Worm (Caenorhabditis elegans) whole organism, L2 larva: ENCODE measurements around the gene sru-42.
"Not testable (repeated sequence)": the region's sequence is repeated elsewhere in the genome, so short reads cannot be mapped to it uniquely, and the experiment has no call there.

Experiments
- F13H6.1 ChIP-seq: sonication (generic microtip); optimal IDR thresholded peaks from 2 replicates; lab custom pipeline; 2016; ENCODE audit warnings: missing genetic modification characterization, missing compliant biosample characterization
- R02D3.7 ChIP-seq: fragments of 150-350 bp; optimal IDR thresholded peaks from 2 replicates; lab custom pipeline; 2014; ENCODE audit warnings: missing biosample characterization, missing genetic modification characterization
- ZK546.5 ChIP-seq: sonication (generic microtip); optimal IDR thresholded peaks from 2 replicates; lab custom pipeline; 2017; ENCODE audit warnings: missing biosample characterization, missing genetic modification characterization
- alr-1 ChIP-seq: fragments of 150-350 bp; optimal IDR thresholded peaks from 2 replicates; lab custom pipeline; 2014; ENCODE audit warnings: missing biosample characterization, missing genetic modification characterization
- aly-2 ChIP-seq: fragments of 150-350 bp; optimal IDR thresholded peaks from 2 replicates; lab custom pipeline; 2014; ENCODE audit warnings: missing biosample characterization, missing genetic modification characterization
- ama-1 ChIP-seq: fragments of 150-350 bp; optimal IDR thresholded peaks from 2 replicates; lab custom pipeline; 2018; ENCODE audit warnings: inconsistent platforms
- blmp-1 ChIP-seq: sonication (generic microtip); optimal IDR thresholded peaks from 2 replicates; lab custom pipeline; 2017; ENCODE audit warnings: missing genetic modification characterization, mild to moderate bottlenecking, missing compliant biosample characterization, antibody characterized with exemption, moderate library complexity; ENCODE audit not compliant: insufficient read depth
- ceh-16 ChIP-seq: fragments of 150-350 bp; optimal IDR thresholded peaks from 2 replicates; lab custom pipeline; 2014; ENCODE audit warnings: missing biosample characterization, missing genetic modification characterization
- ceh-82 ChIP-seq: fragments of 150-350 bp; optimal IDR thresholded peaks from 2 replicates; lab custom pipeline; 2014; ENCODE audit warnings: missing biosample characterization, missing genetic modification characterization
- crh-2 ChIP-seq: sonication (generic microtip); optimal IDR thresholded peaks from 2 replicates; lab custom pipeline; 2017; ENCODE audit warnings: missing biosample characterization, missing genetic modification characterization
- dmd-4 ChIP-seq: sonication (generic microtip); optimal IDR thresholded peaks from 2 replicates; lab custom pipeline; 2017; ENCODE audit warnings: missing biosample characterization, missing genetic modification characterization
- egl-27 ChIP-seq: sonication (generic microtip); optimal IDR thresholded peaks from 3 replicates; lab custom pipeline; 2017; ENCODE audit warnings: missing biosample characterization, missing genetic modification reagents, missing genetic modification characterization
- elt-1 ChIP-seq: fragments of 150-350 bp; optimal IDR thresholded peaks from 2 replicates; lab custom pipeline; 2014; ENCODE audit warnings: missing biosample characterization, missing genetic modification characterization
- gmeb-1 ChIP-seq: fragments of 150-350 bp; optimal IDR thresholded peaks from 2 replicates; lab custom pipeline; 2014; ENCODE audit warnings: missing biosample characterization, missing genetic modification characterization
- lin-11 ChIP-seq: fragments of 150-350 bp; sonication (generic microtip); optimal IDR thresholded peaks from 2 replicates; lab custom pipeline; 2014; ENCODE audit warnings: missing biosample characterization, missing genetic modification characterization, inconsistent platforms, mixed read lengths
- lin-39 ChIP-seq: fragments of 150-350 bp; optimal IDR thresholded peaks from 2 replicates; lab custom pipeline; 2014; ENCODE audit warnings: missing biosample characterization, missing genetic modification reagents, missing genetic modification characterization
- lsy-2 ChIP-seq, 2 experiments: fragments of 150-350 bp in 1 of 2; sonication (generic microtip) in 1 of 2; optimal IDR thresholded peaks; 2 replicates each; lab custom pipeline; 2014 to 2017; ENCODE audit warnings: missing biosample characterization in 2 of 2, missing genetic modification characterization in 2 of 2
- mab-5 ChIP-seq: fragments of 150-350 bp; optimal IDR thresholded peaks from 2 replicates; lab custom pipeline; 2014; ENCODE audit warnings: missing biosample characterization, missing genetic modification characterization
- nhr-10 ChIP-seq: sonication (generic microtip); optimal IDR thresholded peaks from 2 replicates; lab custom pipeline; 2017; ENCODE audit warnings: missing biosample characterization, missing genetic modification characterization
- nhr-12 ChIP-seq: fragments of 150-350 bp; optimal IDR thresholded peaks from 2 replicates; lab custom pipeline; 2014; ENCODE audit warnings: missing biosample characterization, missing genetic modification characterization
- nhr-129 ChIP-seq: fragments of 150-350 bp; optimal IDR thresholded peaks from 2 replicates; lab custom pipeline; 2014; ENCODE audit warnings: missing biosample characterization, missing genetic modification characterization
- nhr-21 ChIP-seq: fragments of 150-350 bp; optimal IDR thresholded peaks from 2 replicates; lab custom pipeline; 2014; ENCODE audit warnings: missing biosample characterization, missing genetic modification characterization
- nhr-23 ChIP-seq: fragments of 150-350 bp; optimal IDR thresholded peaks from 2 replicates; lab custom pipeline; 2014; ENCODE audit warnings: missing biosample characterization, missing genetic modification reagents, missing genetic modification characterization
- nhr-237 ChIP-seq: fragments of 150-350 bp; optimal IDR thresholded peaks from 2 replicates; lab custom pipeline; 2014; ENCODE audit warnings: missing biosample characterization, missing genetic modification characterization
- nhr-25 ChIP-seq: fragments of 150-350 bp; sonication (generic microtip); optimal IDR thresholded peaks from 3 replicates; lab custom pipeline; 2014; ENCODE audit warnings: missing biosample characterization, missing genetic modification characterization
- nhr-6 ChIP-seq: fragments of 150-350 bp; optimal IDR thresholded peaks from 2 replicates; lab custom pipeline; 2014; ENCODE audit warnings: missing biosample characterization, missing genetic modification characterization
- nhr-77 ChIP-seq: fragments of 150-350 bp; optimal IDR thresholded peaks from 2 replicates; lab custom pipeline; 2014; ENCODE audit warnings: missing biosample characterization, missing genetic modification characterization
- peb-1 ChIP-seq: fragments of 150-350 bp; optimal IDR thresholded peaks from 2 replicates; lab custom pipeline; 2014; ENCODE audit warnings: missing biosample characterization, missing genetic modification characterization
- sem-4 ChIP-seq: fragments of 150-350 bp; optimal IDR thresholded peaks from 2 replicates; lab custom pipeline; 2014; ENCODE audit warnings: missing biosample characterization, missing genetic modification reagents, missing genetic modification characterization
- sma-3 ChIP-seq: sonication (generic microtip); optimal IDR thresholded peaks from 2 replicates; lab custom pipeline; 2016; ENCODE audit warnings: missing genetic modification reagents, missing genetic modification characterization, missing compliant biosample characterization
- sma-9 ChIP-seq, 2 experiments: fragments of 150-350 bp in 1 of 2; sonication (generic microtip) in 1 of 2; optimal IDR thresholded peaks; 2 replicates each; lab custom pipeline; 2014 to 2016; ENCODE audit warnings: missing genetic modification characterization in 2 of 2, mild to moderate bottlenecking in 1 of 2, missing biosample characterization in 1 of 2, missing compliant biosample characterization in 1 of 2, missing genetic modification reagents in 1 of 2, moderate library complexity in 1 of 2
- snpc-4 ChIP-seq: fragments of 150-350 bp; optimal IDR thresholded peaks from 2 replicates; lab custom pipeline; 2014; ENCODE audit warnings: missing biosample characterization, missing genetic modification characterization
- unc-39 ChIP-seq: fragments of 150-350 bp; optimal IDR thresholded peaks from 2 replicates; lab custom pipeline; 2014; ENCODE audit warnings: missing biosample characterization, missing genetic modification characterization
- unc-62 ChIP-seq: fragments of 150-350 bp; optimal IDR thresholded peaks from 2 replicates; lab custom pipeline; 2014; ENCODE audit warnings: missing biosample characterization, missing genetic modification reagents, missing genetic modification characterization
- zag-1 ChIP-seq: fragments of 150-350 bp; optimal IDR thresholded peaks from 2 replicates; lab custom pipeline; 2014; ENCODE audit warnings: missing biosample characterization, missing genetic modification characterization
- ztf-11 ChIP-seq: sonication (generic microtip); optimal IDR thresholded peaks from 2 replicates; lab custom pipeline; 2017; ENCODE audit warnings: missing biosample characterization, missing genetic modification characterization

Gene sru-42

ce11 chrV:15643192-15643591 lies 7.1 kb upstream of the sru-42 start, which contains the start of gene C55A1.4:
TSS of gene C55A1.4 (minus strand) at chrV:15643292.
- TF ChIP-seq crh-2 (tag; lab: Kevin White, UChicago); gmeb-1; alr-1 (tag; lab: Kevin White, UChicago): not testable (repeated sequence)

DNA sequence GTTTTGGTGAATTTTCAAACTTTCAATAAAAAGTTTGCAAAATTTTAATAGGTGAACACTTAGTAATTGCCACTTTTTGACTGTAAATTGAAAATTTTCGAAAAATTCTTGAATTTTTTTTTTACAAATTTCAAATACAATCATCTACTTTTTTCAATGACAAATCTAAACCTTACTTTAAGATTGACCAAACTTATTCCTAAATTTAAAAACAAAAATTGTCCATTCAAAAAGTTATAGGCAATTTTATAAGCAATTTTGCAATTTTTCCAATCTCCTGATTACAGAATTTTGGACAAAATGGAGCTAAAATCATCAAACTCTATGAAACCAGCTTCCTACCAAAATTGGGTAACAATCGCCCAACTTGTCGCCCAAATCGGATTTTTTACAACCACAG lies 5.7 kb upstream of the sru-42 start, which contains the start of gene str-23:
TSS of gene str-23 (plus strand) at position 301 of the 400 bp plus-strand sequence.
- TF ChIP-seq nhr-12 (tag; lab: Kevin White, UChicago) (no peak), dmd-4 (no peak), nhr-23 (tag; lab: Kevin White, UChicago) (no peak), nhr-6 (tag; lab: Kevin White, UChicago) (no peak), crh-2 (tag; lab: Kevin White, UChicago) (no peak), nhr-129 (tag; lab: Kevin White, UChicago) (no peak), ZK546.5 (no peak), egl-27 (tag; lab: Kevin White, UChicago) (no peak), ceh-82 (tag; lab: Kevin White, UChicago) (no peak), peb-1 (tag; lab: Kevin White, UChicago) (no peak)
- TF ChIP-seq, all 48 proteins: peak for 0

- not testable (repeated sequence) for TF ChIP-seq R02D3.7 (tag; lab: Kevin White, UChicago); lin-11 (tag; lab: Kevin White, UChicago); nhr-77
Observed at ce11 chrV:15647536-15648085, 2.7 kb upstream of the sru-42 start, which contains the start of the genes C55A1.7 and C55A1.6. TSS of gene C55A1.7 (minus strand) at chrV:15647636. TSS of gene C55A1.6 (plus strand) at chrV:15648035.

DNA sequence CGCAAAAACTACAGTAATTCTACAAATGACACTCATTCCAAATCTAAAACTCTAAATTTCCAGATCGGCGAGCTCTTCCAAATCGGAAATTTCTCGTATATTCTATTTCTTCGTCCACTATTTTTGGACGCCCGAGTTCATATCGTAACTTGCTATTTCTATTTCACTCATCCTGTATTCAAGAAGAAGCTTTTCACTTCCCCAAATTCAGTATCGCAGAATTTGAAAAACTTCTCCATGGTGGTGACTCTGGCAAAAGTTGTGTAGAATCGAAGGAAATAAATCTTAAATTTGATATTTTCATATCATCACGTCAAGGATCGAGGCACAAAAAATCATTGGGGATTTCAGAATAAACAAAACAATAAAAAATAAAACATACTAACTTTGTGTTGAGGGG lies 1.9 kb downstream of the sru-42 start:
- no peak for TF ChIP-seq zag-1 (tag; lab: Kevin White, UChicago)
- TF ChIP-seq nhr-25: peak; percentile 58
- TF ChIP-seq lsy-2 (tag; optimal IDR thresholded peaks at IDR 0.05; lab: Kevin White, UChicago): no peak
- no peak for TF ChIP-seq lin-11 (tag; lab: Kevin White, UChicago)
- no peak for TF ChIP-seq ceh-16 (tag; lab: Kevin White, UChicago)
- TF ChIP-seq aly-2 (tag; lab: Kevin White, UChicago): no peak
- peak; percentile 8 for TF ChIP-seq nhr-129 (tag; lab: Kevin White, UChicago)
- TF ChIP-seq gmeb-1: no peak
- TF ChIP-seq nhr-237 (tag; lab: Kevin White, UChicago): no peak

- TF ChIP-seq ztf-11 (tag; lab: Kevin White, UChicago) (no peak), ama-1 (lab: Kevin White, UChicago) (no peak), alr-1 (tag; lab: Kevin White, UChicago) (no peak), lin-39 (no peak), R02D3.7 (tag; lab: Kevin White, UChicago) (no peak), unc-39 (no peak), nhr-10 (tag; lab: Kevin White, UChicago) (no peak), unc-62 (GFP tag; lab: Kevin White, UChicago) (no peak), nhr-21 (tag; lab: Kevin White, UChicago) (no peak)
Observed at ce11 chrV:15654124-15654523, 3.9 kb downstream of the sru-42 start, which contains the start of gene F53E4.2. TSS of gene F53E4.2 (plus strand) at chrV:15654424.

DNA sequence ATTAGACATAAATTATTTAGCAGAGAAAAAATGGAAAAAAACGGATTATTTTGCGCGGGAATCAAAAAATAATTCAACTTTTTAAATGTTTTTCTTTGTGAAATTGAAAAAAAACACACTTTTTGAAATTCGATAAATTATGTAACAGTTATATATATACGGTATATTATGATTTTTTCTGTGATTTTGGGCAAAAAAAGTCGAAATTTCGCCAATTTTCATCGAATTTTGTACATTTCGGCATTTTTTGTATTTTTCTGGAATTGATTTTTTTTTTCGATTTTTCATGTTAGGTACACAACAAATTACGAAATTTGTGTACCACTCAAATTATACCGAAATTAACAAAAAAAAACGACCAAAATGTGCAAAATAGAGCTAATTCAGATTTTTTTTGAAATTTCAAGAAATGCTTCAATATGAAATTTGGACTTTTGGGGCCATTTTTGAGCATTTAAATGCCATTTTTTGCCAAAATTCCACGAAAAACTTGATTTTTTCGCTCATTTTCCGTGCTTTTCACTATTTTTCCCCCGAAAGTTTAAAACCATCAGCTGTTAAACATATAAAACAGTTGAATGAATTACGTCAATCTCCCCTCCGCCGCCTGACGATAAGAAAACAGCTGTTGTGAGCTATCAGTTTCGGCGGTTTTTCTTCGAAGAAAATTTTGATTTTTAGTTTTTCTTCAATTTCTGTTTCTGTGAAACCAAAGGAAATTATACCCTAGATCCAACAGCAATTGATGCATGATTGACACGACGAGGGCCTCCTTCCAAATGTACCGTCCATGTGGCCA lies 8.2 kb downstream of the sru-42 start:
- TF ChIP-seq nhr-23 (tag; lab: Kevin White, UChicago): no peak
- TF ChIP-seq F13H6.1 (tag; lab: Kevin White, UChicago): peak; percentile 11

- TF ChIP-seq sma-3: peak; percentile 32
- TF ChIP-seq snpc-4: no peak
- peak; percentile 19 for TF ChIP-seq egl-27 (tag; lab: Kevin White, UChicago)
- peak; percentile 17 for TF ChIP-seq nhr-6 (tag; lab: Kevin White, UChicago)
- TF ChIP-seq ceh-16 (tag; lab: Kevin White, UChicago): peak; percentile 75
- peak; percentile 73 for TF ChIP-seq sma-9 (GFP tag; optimal IDR thresholded peaks at IDR 0.05; lab: Kevin White, UChicago)
- TF ChIP-seq sma-9 (tag; optimal IDR thresholded peaks at IDR 0.05; lab: Kevin White, UChicago): no peak
- TF ChIP-seq nhr-25: peak; percentile 96
- peak; percentile 43 for TF ChIP-seq sem-4
- peak; percentile 8 for TF ChIP-seq peb-1 (tag; lab: Kevin White, UChicago)
- peak; percentile 98 for TF ChIP-seq elt-1 (tag; lab: Kevin White, UChicago)
- no peak for TF ChIP-seq gmeb-1
- no peak for TF ChIP-seq mab-5
- TF ChIP-seq nhr-23 (tag; lab: Kevin White, UChicago): peak; percentile 92
- TF ChIP-seq blmp-1 (tag; lab: Kevin White, UChicago): peak; percentile 77
Observed at ce11 chrV:15661003-15661402, 10.7 kb downstream of the sru-42 start.
